Comparison of ENCODE assay signal across 2 worm cellular contexts in the genomic region with DNA sequence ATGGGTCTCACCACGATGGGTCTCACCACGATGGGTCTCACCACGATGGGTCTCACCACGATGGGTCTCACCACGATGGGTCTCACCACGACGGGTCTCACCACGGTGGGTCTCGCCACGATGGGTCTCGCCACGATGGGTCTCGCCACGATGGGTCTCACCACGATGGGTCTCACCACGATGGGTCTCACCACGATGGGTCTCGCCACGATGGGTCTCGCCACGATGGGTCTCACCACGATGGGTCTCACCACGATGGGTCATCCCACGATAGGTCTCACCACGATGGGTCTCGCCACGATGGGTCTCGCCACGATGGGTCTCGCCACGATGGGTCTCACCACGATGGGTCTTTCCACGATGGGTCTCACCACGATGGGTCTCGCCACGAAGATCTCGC.
TF ChIP-seq lines count a peak whose summit lies in the region.

No protein-coding gene starts in this region.

TF ChIP-seq in whole organism, L4 larva, 104 proteins besides CTCF, POLR2A, EP300 and RAD21:
- TF ChIP-seq snpc-1.2 (GFP tag; IDR thresholded peaks at IDR 0.05; lab: Robert Waterston, UW) (0 out of 2 replicates have a peak, but pooled peaks have one; percentile 12), set-16 (GFP tag; IDR thresholded peaks at IDR 0.05; lab: Robert Waterston, UW) (peak; percentile 82), egl-43 (GFP tag; IDR thresholded peaks at IDR 0.05; lab: Robert Waterston, UW) (0 out of 2 replicates have a peak, but pooled peaks have one; percentile 21)

TF ChIP-seq in whole organism, young adult, 124 proteins besides CTCF, POLR2A, EP300 and RAD21:
- TF ChIP-seq F33H1.4 (GFP tag; IDR thresholded peaks at IDR 0.05; lab: Robert Waterston, UW) (peak; percentile 68), ztf-28 (GFP tag; IDR thresholded peaks at IDR 0.05; lab: Robert Waterston, UW) (0 out of 2 replicates have a peak, but pooled peaks have one; percentile 7), egrh-3 (GFP tag; IDR thresholded peaks at IDR 0.05; lab: Robert Waterston, UW) (peak; percentile 80)
TF ChIP-seq in whole organism, young adult: peak in this region for 3; not testable (repeated sequence) for 121.
